Fruit fly (Drosophila melanogaster) whole organism, embryonic: ENCODE data around the gene CG16779.
A peak's percentile ranks its signal among the peaks of the same experiment; 100 is the strongest.

Experiments used
- Antp ChIP-seq: fragments of 200-800 bp; sonication (Bioruptor generic); optimal IDR thresholded peaks from 3 replicates; lab custom pipeline; 2016; ENCODE audit warnings: missing biosample characterization, missing genetic modification characterization
- CG10959 ChIP-seq: fragments of 200-800 bp; sonication (Bioruptor generic); IDR thresholded peaks from 2 replicates; pipeline ENCODE4 v1.3.6; 2022; ENCODE audit warnings: missing biosample characterization, missing genetic modification characterization
- CG11093 ChIP-seq: fragments of 200-800 bp; sonication (Bioruptor generic); IDR thresholded peaks from 3 replicates; pipeline ENCODE4 v1.3.6; 2022; ENCODE audit warnings: missing biosample characterization, missing genetic modification characterization
- CG14014 ChIP-seq: fragments of 200-800 bp; sonication (Bioruptor generic); IDR thresholded peaks from 2 replicates; pipeline ENCODE4 v1.3.6; 2022; ENCODE audit warnings: missing biosample characterization, missing genetic modification characterization
- CG17186 ChIP-seq: fragments of 200-800 bp; sonication (Bioruptor generic); optimal IDR thresholded peaks from 3 replicates; lab custom pipeline; 2017; ENCODE audit warnings: missing biosample characterization, missing genetic modification reagents, missing genetic modification characterization
- CG17361 ChIP-seq: fragments of 200-800 bp; sonication (Bioruptor generic); IDR thresholded peaks from 3 replicates; pipeline ENCODE4 v1.3.6; 2022; ENCODE audit warnings: missing biosample characterization, missing genetic modification characterization
- CG1832 ChIP-seq: fragments of 200-800 bp; sonication (Bioruptor generic); optimal IDR thresholded peaks from 2 replicates; lab custom pipeline; 2017; ENCODE audit warnings: missing biosample characterization, mild to moderate bottlenecking, missing genetic modification characterization, inconsistent platforms
- CG30020 ChIP-seq: fragments of 200-800 bp; optimal IDR thresholded peaks from 2 replicates; lab custom pipeline; 2019; ENCODE audit warnings: missing biosample characterization, mild to moderate bottlenecking, missing genetic modification characterization, moderate library complexity
- CG30431 ChIP-seq: fragments of 200-800 bp; sonication (Bioruptor generic); optimal IDR thresholded peaks from 2 replicates; lab custom pipeline; 2017; ENCODE audit warnings: missing biosample characterization, missing genetic modification characterization
- CG31224 ChIP-seq: fragments of 200-800 bp; sonication (Bioruptor generic); IDR thresholded peaks from 2 replicates; pipeline ENCODE4 v1.3.6; 2022; ENCODE audit warnings: missing biosample characterization, missing genetic modification characterization
- CG34422 ChIP-seq: fragments of 200-800 bp; sonication (Bioruptor generic); IDR thresholded peaks from 3 replicates; pipeline ENCODE4 v1.3.6; 2022; ENCODE audit warnings: missing biosample characterization, missing genetic modification characterization
- CG4730 ChIP-seq: fragments of 200-800 bp; sonication (Bioruptor generic); IDR thresholded peaks from 2 replicates; pipeline ENCODE4 v1.3.6; 2022; ENCODE audit warnings: missing biosample characterization, missing genetic modification characterization
- CG7839 ChIP-seq: fragments of 200-800 bp; sonication (Bioruptor generic); optimal IDR thresholded peaks from 3 replicates; lab custom pipeline; 2018; ENCODE audit warnings: missing biosample characterization, mild to moderate bottlenecking, missing genetic modification characterization, moderate library complexity
- CG9876 ChIP-seq: fragments of 200-800 bp; sonication (Bioruptor generic); optimal IDR thresholded peaks from 2 replicates; lab custom pipeline; 2016; ENCODE audit warnings: missing biosample characterization, missing genetic modification characterization
- Dfd ChIP-seq, 2 experiments: fragments of >200 bp; optimal IDR thresholded peaks; 2 replicates each; lab custom pipeline; 2017; ENCODE audit warnings: missing biosample characterization in 2 of 2, missing genetic modification characterization in 2 of 2
- Doc3 ChIP-seq: fragments of 200-800 bp; sonication (Bioruptor generic); IDR thresholded peaks from 3 replicates; pipeline ENCODE4 v1.3.6; 2022; ENCODE audit warnings: missing biosample characterization, missing genetic modification characterization; ENCODE audit not compliant: partially characterized antibody
- E2f1 ChIP-seq: fragments of 200-800 bp; sonication (Bioruptor generic); IDR thresholded peaks from 2 replicates; pipeline ENCODE4 v1.3.6; 2022; ENCODE audit warnings: missing biosample characterization, missing genetic modification characterization
- Gug ChIP-seq: fragments of 200-800 bp; sonication (Bioruptor generic); IDR thresholded peaks from 4 replicates; pipeline ENCODE4 v1.3.6; 2022; ENCODE audit warnings: missing biosample characterization, missing genetic modification characterization
- H2.0 ChIP-seq: fragments of 200-800 bp; sonication (Bioruptor generic); IDR thresholded peaks from 2 replicates; pipeline ENCODE4 v1.3.6; 2022; ENCODE audit warnings: missing biosample characterization, missing genetic modification characterization
- Hand ChIP-seq: fragments of 200-800 bp; sonication (Bioruptor generic); optimal IDR thresholded peaks from 2 replicates; lab custom pipeline; 2017; ENCODE audit warnings: mild to moderate bottlenecking, missing biosample characterization, missing genetic modification reagents, missing genetic modification characterization
- Hey ChIP-seq: fragments of 200-800 bp; sonication (Bioruptor generic); optimal IDR thresholded peaks from 3 replicates; lab custom pipeline; 2018; ENCODE audit warnings: missing biosample characterization, mild to moderate bottlenecking, missing genetic modification characterization
- NC2β ChIP-seq: fragments of 200-800 bp; sonication (Bioruptor generic); optimal IDR thresholded peaks from 2 replicates; lab custom pipeline; 2016; ENCODE audit warnings: missing biosample characterization, missing genetic modification characterization
- Opbp ChIP-seq: fragments of 200-800 bp; sonication (Bioruptor generic); IDR thresholded peaks from 3 replicates; pipeline ENCODE4 v1.3.6; 2022; ENCODE audit warnings: missing biosample characterization, missing genetic modification characterization; ENCODE audit not compliant: partially characterized antibody
- Poxn ChIP-seq: fragments of 200-800 bp; sonication (Bioruptor generic); IDR thresholded peaks from 2 replicates; pipeline ENCODE4 v1.3.6; 2022; ENCODE audit warnings: missing biosample characterization, missing genetic modification characterization
- Sin3A ChIP-seq: fragments of >200 bp; optimal IDR thresholded peaks from 2 replicates; lab custom pipeline; 2018
- Stat92E ChIP-seq, 3 experiments: fragments of >200 bp in 2 of 3; fragments of 200-800 bp in 1 of 3; sonication (Bioruptor generic) in 1 of 3; optimal IDR thresholded peaks; 2 replicates each; lab custom pipeline; 2017 to 2019; ENCODE audit warnings: missing biosample characterization in 3 of 3, missing genetic modification characterization in 3 of 3, mild to moderate bottlenecking in 1 of 3, moderate library complexity in 1 of 3
- aop ChIP-seq: fragments of 200-800 bp; sonication (Bioruptor generic); IDR thresholded peaks from 2 replicates; pipeline ENCODE4 v1.3.6; 2022; ENCODE audit warnings: missing biosample characterization, missing genetic modification characterization
- bcd ChIP-seq: fragments of 200-800 bp; sonication (Bioruptor generic); optimal IDR thresholded peaks from 2 replicates; lab custom pipeline; 2017; ENCODE audit warnings: missing biosample characterization, mild to moderate bottlenecking, missing genetic modification characterization
- dan ChIP-seq: fragments of 200-800 bp; sonication (Bioruptor generic); IDR thresholded peaks from 2 replicates; pipeline ENCODE4 v1.3.6; 2022; ENCODE audit warnings: missing biosample characterization, missing genetic modification characterization
- en ChIP-seq: fragments of 200-800 bp; sonication (Bioruptor generic); optimal IDR thresholded peaks from 2 replicates; lab custom pipeline; 2016; ENCODE audit warnings: missing biosample characterization, missing genetic modification characterization
- gfzf ChIP-seq: fragments of 200-800 bp; sonication (Bioruptor generic); optimal IDR thresholded peaks from 2 replicates; lab custom pipeline; 2016; ENCODE audit warnings: missing biosample characterization, mild to moderate bottlenecking, missing genetic modification characterization, moderate library complexity
- hbn ChIP-seq: fragments of 200-800 bp; sonication (Bioruptor generic); IDR thresholded peaks from 2 replicates; pipeline ENCODE4 v1.3.6; 2022; ENCODE audit warnings: missing biosample characterization, missing genetic modification characterization; ENCODE audit not compliant: partially characterized antibody
- lab ChIP-seq: fragments of 200-800 bp; sonication (Bioruptor generic); optimal IDR thresholded peaks from 3 replicates; lab custom pipeline; 2017; ENCODE audit warnings: missing biosample characterization, missing genetic modification characterization, mild to moderate bottlenecking, moderate library complexity, missing genetic modification reagents
- luna ChIP-seq: fragments of 200-800 bp; sonication (Bioruptor generic); optimal IDR thresholded peaks from 2 replicates; lab custom pipeline; 2016; ENCODE audit warnings: missing biosample characterization, missing genetic modification characterization
- nom ChIP-seq: fragments of 200-800 bp; sonication (Bioruptor generic); optimal IDR thresholded peaks from 2 replicates; lab custom pipeline; 2017; ENCODE audit warnings: missing biosample characterization, missing genetic modification characterization, mild to moderate bottlenecking, moderate library complexity, missing genetic modification reagents
- oc ChIP-seq: fragments of 200-800 bp; sonication (Bioruptor generic); optimal IDR thresholded peaks from 2 replicates; lab custom pipeline; 2018; ENCODE audit warnings: missing biosample characterization, mild to moderate bottlenecking, missing genetic modification characterization, moderate library complexity
- org-1 ChIP-seq: fragments of 200-800 bp; sonication (Bioruptor generic); optimal IDR thresholded peaks from 2 replicates; lab custom pipeline; 2017; ENCODE audit warnings: missing biosample characterization, missing genetic modification characterization
- pfk ChIP-seq: fragments of 200-800 bp; sonication (Bioruptor generic); optimal IDR thresholded peaks from 2 replicates; lab custom pipeline; 2018; ENCODE audit warnings: missing biosample characterization, mild to moderate bottlenecking, missing genetic modification characterization, moderate library complexity
- sd ChIP-seq: fragments of 200-800 bp; sonication (Bioruptor generic); optimal IDR thresholded peaks from 3 replicates; lab custom pipeline; 2018; ENCODE audit warnings: missing biosample characterization, mild to moderate bottlenecking, missing genetic modification characterization, moderate library complexity
- sens ChIP-seq: fragments of 200-800 bp; sonication (Bioruptor generic); peaks from one replicate; lab custom pipeline; 2016; ENCODE audit warnings: missing biosample characterization, missing genetic modification characterization
- shn ChIP-seq: fragments of 200-800 bp; sonication (Bioruptor generic); optimal IDR thresholded peaks from 3 replicates; lab custom pipeline; 2016; ENCODE audit warnings: missing biosample characterization, missing genetic modification characterization
- slbo ChIP-seq: fragments of 200-800 bp; sonication (Bioruptor generic); IDR thresholded peaks from 2 replicates; pipeline ENCODE4 v1.3.6; 2022; ENCODE audit warnings: missing biosample characterization, missing genetic modification characterization
- slou ChIP-seq: fragments of 200-800 bp; sonication (Bioruptor generic); optimal IDR thresholded peaks from 3 replicates; lab custom pipeline; 2016; ENCODE audit warnings: missing biosample characterization, missing genetic modification characterization
- so ChIP-seq: fragments of 200-800 bp; sonication (Bioruptor generic); IDR thresholded peaks from 3 replicates; pipeline ENCODE4 v1.3.6; 2022; ENCODE audit warnings: missing biosample characterization, missing genetic modification characterization
- sr ChIP-seq: fragments of 200-800 bp; sonication (Bioruptor generic); IDR thresholded peaks from 3 replicates; pipeline ENCODE4 v1.3.6; 2022; ENCODE audit warnings: missing biosample characterization, missing genetic modification characterization
- ssp ChIP-seq: fragments of 200-800 bp; sonication (Bioruptor generic); IDR thresholded peaks from 2 replicates; pipeline ENCODE4 v1.3.6; 2022; ENCODE audit warnings: missing biosample characterization, missing genetic modification characterization
- stc ChIP-seq: fragments of 200-800 bp; sonication (Bioruptor generic); IDR thresholded peaks from 2 replicates; pipeline ENCODE4 v1.3.6; 2022; ENCODE audit warnings: missing biosample characterization, missing genetic modification characterization
- toy ChIP-seq: fragments of 200-800 bp; sonication (Bioruptor generic); IDR thresholded peaks from 2 replicates; pipeline ENCODE4 v1.3.6; 2022; ENCODE audit warnings: missing biosample characterization, missing genetic modification characterization
- trem ChIP-seq: fragments of 200-800 bp; optimal IDR thresholded peaks from 3 replicates; lab custom pipeline; 2019; ENCODE audit warnings: missing biosample characterization, mild to moderate bottlenecking, missing genetic modification characterization, moderate library complexity
- zfh2 ChIP-seq: fragments of 200-800 bp; sonication (Bioruptor generic); optimal IDR thresholded peaks from 2 replicates; lab custom pipeline; 2016; ENCODE audit warnings: missing biosample characterization, missing genetic modification characterization

CG16779 gene

dm6 chr3R:9493627-9494626 lies at the start of gene CG16779 (continued):
- TF ChIP-seq slbo (GFP tag; lab: Robert Waterston, UW), result 0 out of 2 replicates have a peak, but pooled peaks have one; percentile 3
- TF ChIP-seq Poxn (GFP tag; lab: Robert Waterston, UW), result no peak
- no peak for TF ChIP-seq shn (GFP tag; lab: Kevin White, UChicago)
- no peak for TF ChIP-seq CG9876 (GFP tag; lab: Kevin White, UChicago)
- TF ChIP-seq trem (tag; lab: Kevin White, UChicago), result no peak
- no peak for TF ChIP-seq hbn (GFP tag; lab: Robert Waterston, UW)
- peak; percentile 61 for TF ChIP-seq CG1832 (GFP tag; lab: Kevin White, UChicago)
- no peak for TF ChIP-seq Dfd (GFP tag; optimal IDR thresholded peaks at IDR 0.05; lab: Kevin White, UChicago)
- no peak for TF ChIP-seq Opbp (GFP tag; lab: Robert Waterston, UW)
- TF ChIP-seq slou (GFP tag; lab: Kevin White, UChicago), result no peak
- TF ChIP-seq sens (GFP tag; lab: Kevin White, UChicago), result peak; percentile 92
- TF ChIP-seq CG17186 (GFP tag; lab: Kevin White, UChicago), result no peak
- TF ChIP-seq Doc3 (GFP tag; lab: Robert Waterston, UW), result no peak
- no peak for TF ChIP-seq CG14014
- no peak for TF ChIP-seq org-1 (GFP tag; lab: Kevin White, UChicago)
- TF ChIP-seq H2.0 (GFP tag; lab: Robert Waterston, UW), result no peak
- TF ChIP-seq aop (GFP tag; lab: Robert Waterston, UW), result no peak
- no peak for TF ChIP-seq CG10959 (GFP tag; lab: Robert Waterston, UW)
- TF ChIP-seq CG30020, result no peak
- no peak for TF ChIP-seq Hand
- TF ChIP-seq CG30431, result peak; percentile 43
- no peak for TF ChIP-seq dan (GFP tag; lab: Robert Waterston, UW)
- TF ChIP-seq gfzf, result no peak
- no peak for TF ChIP-seq Gug
- TF ChIP-seq toy (GFP tag; lab: Robert Waterston, UW), result no peak
- no peak for TF ChIP-seq CG34422
- TF ChIP-seq luna (GFP tag; lab: Kevin White, UChicago), result no peak
- TF ChIP-seq lab (GFP tag; lab: Kevin White, UChicago), result no peak
- TF ChIP-seq nom (GFP tag; lab: Kevin White, UChicago), result no peak
- TF ChIP-seq CG7839 (tag; lab: Kevin White, UChicago), result peak; percentile 73
- TF ChIP-seq Hey (tag; lab: Kevin White, UChicago), result no peak
- TF ChIP-seq CG17361 (GFP tag; lab: Robert Waterston, UW), result peak; percentile 73
- no peak for TF ChIP-seq zfh2
- no peak for TF ChIP-seq CG4730 (GFP tag; lab: Robert Waterston, UW)
- no peak for TF ChIP-seq en (GFP tag; lab: Kevin White, UChicago)
- TF ChIP-seq so (GFP tag; lab: Robert Waterston, UW), result no peak
- no peak for TF ChIP-seq CG31224
- no peak for TF ChIP-seq E2f1 (GFP tag; lab: Robert Waterston, UW)
- peak; percentile 47 for TF ChIP-seq bcd
- TF ChIP-seq sd (tag; lab: Kevin White, UChicago), result no peak
- no peak for TF ChIP-seq ssp
- TF ChIP-seq NC2β (GFP tag; lab: Kevin White, UChicago), result no peak
- 0 out of 3 replicates have a peak, but pooled peaks have one; percentile 6 for TF ChIP-seq CG11093 (GFP tag; lab: Robert Waterston, UW)
- TF ChIP-seq stc (GFP tag; lab: Robert Waterston, UW), result no peak
- TF ChIP-seq Antp (GFP tag; lab: Kevin White, UChicago), result no peak
- TF ChIP-seq Sin3A, result no peak
- TF ChIP-seq Stat92E (GFP tag; optimal IDR thresholded peaks at IDR 0.05; lab: Kevin White, UChicago), result no peak
- no peak for TF ChIP-seq pfk
- no peak for TF ChIP-seq sr (GFP tag; lab: Robert Waterston, UW)
- TF ChIP-seq oc (tag; lab: Kevin White, UChicago), result no peak
